Fruit fly (Drosophila melanogaster) whole organism: ENCODE results near the gene anox.

Experiments
- CG8478 ChIP-seq: fragments of >200 bp; optimal IDR thresholded peaks from 2 replicates; lab custom pipeline; 2018; ENCODE audit warnings: inconsistent platforms
- EcR ChIP-seq, 2 experiments: fragments of >200 bp; optimal IDR thresholded peaks; 2 replicates each; lab custom pipeline; 2017; ENCODE audit warnings: missing biosample characterization in 2 of 2, missing genetic modification characterization in 2 of 2, missing genetic modification reagents in 2 of 2
- psq ChIP-seq: fragments of >200 bp; optimal IDR thresholded peaks from 2 replicates; lab custom pipeline; 2017

DNA sequence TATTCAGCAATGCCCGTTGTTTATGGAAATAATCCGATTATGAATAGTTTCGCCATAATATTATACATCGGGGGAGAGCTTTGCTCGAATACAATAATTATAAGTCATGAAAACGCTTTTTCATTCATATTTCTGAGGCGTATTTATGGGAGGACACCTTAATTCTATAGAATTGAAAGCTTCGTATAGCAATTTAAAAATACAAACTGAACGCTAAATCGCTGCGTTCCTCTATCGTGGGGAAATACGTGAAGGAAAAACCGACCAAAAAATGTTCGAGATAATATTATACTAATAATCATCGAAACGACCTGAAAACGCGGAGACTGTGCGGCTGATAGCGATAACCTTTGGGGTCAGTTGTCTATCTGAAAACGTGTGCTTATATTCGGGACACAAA, 42.6 kb downstream of the anox start:
- TF ChIP-seq CG8478: no peak
- no peak for TF ChIP-seq psq (lab: Kevin White, UChicago)
- no peak for TF ChIP-seq EcR (GFP tag; optimal IDR thresholded peaks at IDR 0.05; lab: Kevin White, UChicago)
